Fruit fly (Drosophila melanogaster): Measurements from ENCODE around the gene CG6769.

dm6 chrX:17845820-17846379 lies 14.9 kb upstream of the CG6769 start:
- TF ChIP-seq CG7745 (tag; optimal IDR thresholded peaks at IDR 0.05) (no peak), CG13287 (GFP tag; IDR thresholded peaks at IDR 0.05; ENCODE audit: partially characterized antibody) (no peak), chinmo (GFP tag; IDR thresholded peaks at IDR 0.05; ENCODE audit: partially characterized antibody) (no peak), sug (tag; optimal IDR thresholded peaks at IDR 0.05) (peak; percentile 78), CG12236 (GFP tag; optimal IDR thresholded peaks at IDR 0.05) (no peak), Side (GFP tag; optimal IDR thresholded peaks at IDR 0.05) (no peak), en (GFP tag; optimal IDR thresholded peaks at IDR 0.05) (no peak), repo (GFP tag; optimal IDR thresholded peaks at IDR 0.05) (no peak), CG8089 (GFP tag; optimal IDR thresholded peaks at IDR 0.05) (no peak), Max (GFP tag; optimal IDR thresholded peaks at IDR 0.05) (no peak), cwo (GFP tag; optimal IDR thresholded peaks at IDR 0.05) (no peak), Kr (GFP tag; optimal IDR thresholded peaks at IDR 0.05) (no peak), dati (GFP tag; IDR thresholded peaks at IDR 0.05) (no peak)

Data from whole organism, embryonic.